Fruit fly (Drosophila melanogaster) whole organism, embryonic: ENCODE results near the gene CG10874.
A peak's percentile ranks its signal among the peaks of the same experiment; 100 is the strongest.

Experiments
- ATbp ChIP-seq: fragments of 200-800 bp; sonication (Bioruptor generic); optimal IDR thresholded peaks from 2 replicates; lab custom pipeline; 2017; ENCODE audit warnings: missing biosample characterization, mild to moderate bottlenecking, missing genetic modification characterization, missing genetic modification reagents
- Adf1 ChIP-seq: fragments of 200-800 bp; sonication (Bioruptor generic); IDR thresholded peaks from 2 replicates; pipeline ENCODE4 v1.3.6; 2022; ENCODE audit warnings: missing biosample characterization, missing genetic modification characterization
- CG11695 ChIP-seq: fragments of 200-800 bp; sonication (Bioruptor generic); IDR thresholded peaks from 3 replicates; pipeline ENCODE4 v1.3.6; 2022; ENCODE audit warnings: missing biosample characterization, missing genetic modification characterization
- CG1233 ChIP-seq: fragments of 200-800 bp; sonication (Bioruptor generic); optimal IDR thresholded peaks from 4 replicates; lab custom pipeline; 2018; ENCODE audit warnings: missing biosample characterization, mild to moderate bottlenecking, missing genetic modification characterization
- CG12659 ChIP-seq: fragments of 200-800 bp; sonication (Bioruptor generic); optimal IDR thresholded peaks from 3 replicates; lab custom pipeline; 2017; ENCODE audit warnings: mild to moderate bottlenecking, missing biosample characterization, missing genetic modification reagents, missing genetic modification characterization
- CG14050 ChIP-seq: fragments of 200-800 bp; sonication (Bioruptor generic); IDR thresholded peaks from 3 replicates; pipeline ENCODE4 v1.3.6; 2022; ENCODE audit warnings: missing biosample characterization, missing genetic modification characterization
- CG1603 ChIP-seq: fragments of 200-800 bp; sonication (Bioruptor generic); optimal IDR thresholded peaks from 2 replicates; lab custom pipeline; 2019; ENCODE audit warnings: missing biosample characterization, mild to moderate bottlenecking, missing genetic modification characterization, moderate library complexity
- CG17328 ChIP-seq: fragments of 200-800 bp; sonication (Bioruptor generic); IDR thresholded peaks from 2 replicates; pipeline ENCODE4 v1.3.6; 2022; ENCODE audit warnings: missing biosample characterization, missing genetic modification characterization
- CG18011 ChIP-seq: fragments of 200-800 bp; sonication (Bioruptor generic); optimal IDR thresholded peaks from 2 replicates; lab custom pipeline; 2017; ENCODE audit warnings: missing biosample characterization, missing genetic modification characterization, mild to moderate bottlenecking, moderate library complexity, missing genotype
- CG3407 ChIP-seq: fragments of 200-800 bp; sonication (Bioruptor generic); optimal IDR thresholded peaks from 2 replicates; lab custom pipeline; 2018; ENCODE audit warnings: missing biosample characterization, mild to moderate bottlenecking, missing genetic modification characterization
- CG34422 ChIP-seq: fragments of 200-800 bp; sonication (Bioruptor generic); IDR thresholded peaks from 3 replicates; pipeline ENCODE4 v1.3.6; 2022; ENCODE audit warnings: missing biosample characterization, missing genetic modification characterization
- CG4730 ChIP-seq: fragments of 200-800 bp; sonication (Bioruptor generic); IDR thresholded peaks from 2 replicates; pipeline ENCODE4 v1.3.6; 2022; ENCODE audit warnings: missing biosample characterization, missing genetic modification characterization
- CG5245 ChIP-seq: fragments of 200-800 bp; sonication (Bioruptor generic); optimal IDR thresholded peaks from 3 replicates; lab custom pipeline; 2016; ENCODE audit warnings: missing biosample characterization, missing genetic modification characterization
- CG7357 ChIP-seq: fragments of 200-800 bp; sonication (Bioruptor generic); IDR thresholded peaks from 3 replicates; pipeline ENCODE4 v1.3.6; 2022; ENCODE audit warnings: missing biosample characterization, missing genetic modification characterization
- CG7372 ChIP-seq: fragments of 200-800 bp; sonication (Bioruptor generic); IDR thresholded peaks from 2 replicates; pipeline ENCODE4 v1.3.6; 2022; ENCODE audit warnings: missing biosample characterization, missing genetic modification characterization
- CG7786 ChIP-seq: fragments of 200-800 bp; sonication (Bioruptor generic); optimal IDR thresholded peaks from 2 replicates; lab custom pipeline; 2016; ENCODE audit warnings: missing biosample characterization, missing genetic modification characterization
- CG8089 ChIP-seq: fragments of 200-800 bp; sonication (Bioruptor generic); optimal IDR thresholded peaks from 3 replicates; lab custom pipeline; 2016; ENCODE audit warnings: missing biosample characterization, missing genetic modification characterization
- Eip74EF ChIP-seq, 2 experiments: fragments of 200-800 bp in 1 of 2; fragments of >200 bp in 1 of 2; sonication (Bioruptor generic) in 1 of 2; optimal IDR thresholded peaks; 2 replicates each; lab custom pipeline; 2017 to 2019; ENCODE audit warnings: missing biosample characterization in 2 of 2, missing genetic modification characterization in 2 of 2, mild to moderate bottlenecking in 1 of 2, moderate library complexity in 1 of 2
- Hmr ChIP-seq: fragments of 200-800 bp; sonication (Bioruptor generic); optimal IDR thresholded peaks from 3 replicates; lab custom pipeline; 2017; ENCODE audit warnings: mild to moderate bottlenecking, missing biosample characterization, missing genetic modification reagents, missing genetic modification characterization
- Hr78 ChIP-seq, 2 experiments: fragments of 200-800 bp in 1 of 2; fragments of >200 bp in 1 of 2; sonication (Bioruptor generic) in 1 of 2; optimal IDR thresholded peaks; 2 replicates each; lab custom pipeline; 2017 to 2019; ENCODE audit warnings: missing biosample characterization in 2 of 2, missing genetic modification characterization in 2 of 2, mild to moderate bottlenecking in 1 of 2, moderate library complexity in 1 of 2
- Lhr ChIP-seq: fragments of 200-800 bp; sonication (Bioruptor generic); optimal IDR thresholded peaks from 3 replicates; lab custom pipeline; 2017; ENCODE audit warnings: mild to moderate bottlenecking, missing biosample characterization, missing genetic modification reagents, missing genetic modification characterization
- MESR4 ChIP-seq: fragments of 200-800 bp; sonication (Bioruptor generic); optimal IDR thresholded peaks from 2 replicates; lab custom pipeline; 2018; ENCODE audit warnings: missing biosample characterization, mild to moderate bottlenecking, missing genetic modification characterization, moderate library complexity
- Myb ChIP-seq: fragments of 200-800 bp; sonication (Bioruptor generic); optimal IDR thresholded peaks from 2 replicates; lab custom pipeline; 2016; ENCODE audit warnings: missing biosample characterization, missing genetic modification characterization
- NC2β ChIP-seq: fragments of 200-800 bp; sonication (Bioruptor generic); optimal IDR thresholded peaks from 2 replicates; lab custom pipeline; 2016; ENCODE audit warnings: missing biosample characterization, missing genetic modification characterization
- Oli ChIP-seq: fragments of 200-800 bp; sonication (Bioruptor generic); optimal IDR thresholded peaks from 2 replicates; lab custom pipeline; 2018; ENCODE audit warnings: missing biosample characterization, mild to moderate bottlenecking, missing genetic modification characterization, moderate library complexity
- Ptx1 ChIP-seq: fragments of 200-800 bp; sonication (Bioruptor generic); IDR thresholded peaks from 2 replicates; pipeline ENCODE4 v1.3.6; 2022; ENCODE audit warnings: missing biosample characterization, missing genetic modification characterization
- Sox100B ChIP-seq: fragments of 200-800 bp; sonication (Bioruptor generic); optimal IDR thresholded peaks from 3 replicates; lab custom pipeline; 2018; ENCODE audit warnings: missing biosample characterization, mild to moderate bottlenecking, missing genetic modification characterization
- Sry-δ ChIP-seq: fragments of 200-800 bp; sonication (Bioruptor generic); optimal IDR thresholded peaks from 2 replicates; lab custom pipeline; 2016; ENCODE audit warnings: missing biosample characterization, missing genetic modification characterization
- ara ChIP-seq: fragments of 200-800 bp; sonication (Bioruptor generic); IDR thresholded peaks from 2 replicates; pipeline ENCODE4 v1.3.6; 2022; ENCODE audit warnings: missing biosample characterization, missing genetic modification characterization
- bbx ChIP-seq: fragments of 200-800 bp; sonication (Bioruptor generic); IDR thresholded peaks from 2 replicates; pipeline ENCODE4 v1.3.6; 2022; ENCODE audit warnings: missing biosample characterization, missing genetic modification characterization; ENCODE audit not compliant: partially characterized antibody
- cwo ChIP-seq: fragments of 200-800 bp; sonication (Bioruptor generic); optimal IDR thresholded peaks from 3 replicates; lab custom pipeline; 2017; ENCODE audit warnings: missing biosample characterization, missing genetic modification characterization, mild to moderate bottlenecking, moderate library complexity, missing genetic modification reagents
- dysf ChIP-seq: fragments of 200-800 bp; sonication (Bioruptor generic); IDR thresholded peaks from 3 replicates; pipeline ENCODE4 v1.3.6; 2022; ENCODE audit warnings: missing biosample characterization, missing genetic modification characterization
- ems ChIP-seq: fragments of 200-800 bp; sonication (Bioruptor generic); optimal IDR thresholded peaks from 3 replicates; lab custom pipeline; 2016; ENCODE audit warnings: missing biosample characterization, missing genetic modification characterization
- eyg ChIP-seq: fragments of 200-800 bp; sonication (Bioruptor generic); optimal IDR thresholded peaks from 3 replicates; lab custom pipeline; 2016; ENCODE audit warnings: missing biosample characterization, missing genetic modification characterization
- fd64A ChIP-seq: fragments of 200-800 bp; sonication (Bioruptor generic); optimal IDR thresholded peaks from 3 replicates; lab custom pipeline; 2018; ENCODE audit warnings: missing biosample characterization, mild to moderate bottlenecking, missing genetic modification characterization
- gsb ChIP-seq: fragments of 200-800 bp; sonication (Bioruptor generic); IDR thresholded peaks from 2 replicates; pipeline ENCODE4 v1.3.6; 2022; ENCODE audit warnings: missing biosample characterization, missing genetic modification characterization
- hbn ChIP-seq: fragments of 200-800 bp; sonication (Bioruptor generic); IDR thresholded peaks from 2 replicates; pipeline ENCODE4 v1.3.6; 2022; ENCODE audit warnings: missing biosample characterization, missing genetic modification characterization; ENCODE audit not compliant: partially characterized antibody
- lbe ChIP-seq: fragments of 200-800 bp; sonication (Bioruptor generic); optimal IDR thresholded peaks from 2 replicates; lab custom pipeline; 2016; ENCODE audit warnings: missing biosample characterization, mild to moderate bottlenecking, missing genetic modification characterization
- lilli ChIP-seq: fragments of 200-800 bp; sonication (Bioruptor generic); optimal IDR thresholded peaks from 3 replicates; lab custom pipeline; 2016; ENCODE audit warnings: missing biosample characterization, missing genetic modification characterization
- psq ChIP-seq: fragments of 200-800 bp; sonication (Bioruptor generic); optimal IDR thresholded peaks from 2 replicates; lab custom pipeline; 2017; ENCODE audit warnings: missing biosample characterization, missing genetic modification characterization
- sc ChIP-seq, 3 experiments: fragments of >200 bp in 2 of 3; fragments of 200-800 bp in 1 of 3; sonication (Bioruptor generic) in 1 of 3; optimal IDR thresholded peaks; 2 replicates in 2 of 3; 3 replicates in 1 of 3; lab custom pipeline; 2017; ENCODE audit warnings: mild to moderate bottlenecking in 1 of 3, missing biosample characterization in 1 of 3, missing genetic modification characterization in 1 of 3, missing genetic modification reagents in 1 of 3
- shn ChIP-seq: fragments of 200-800 bp; sonication (Bioruptor generic); optimal IDR thresholded peaks from 3 replicates; lab custom pipeline; 2016; ENCODE audit warnings: missing biosample characterization, missing genetic modification characterization
- stwl ChIP-seq: fragments of 200-800 bp; sonication (Bioruptor generic); optimal IDR thresholded peaks from 3 replicates; lab custom pipeline; 2018; ENCODE audit warnings: missing biosample characterization, mild to moderate bottlenecking, missing genetic modification characterization, moderate library complexity
- toy ChIP-seq: fragments of 200-800 bp; sonication (Bioruptor generic); IDR thresholded peaks from 2 replicates; pipeline ENCODE4 v1.3.6; 2022; ENCODE audit warnings: missing biosample characterization, missing genetic modification characterization
- wor ChIP-seq: fragments of 200-800 bp; sonication (Bioruptor generic); IDR thresholded peaks from 2 replicates; pipeline ENCODE4 v1.3.6; 2022; ENCODE audit warnings: missing biosample characterization, missing genetic modification characterization
- zen2 ChIP-seq: fragments of 200-800 bp; sonication (Bioruptor generic); IDR thresholded peaks from 3 replicates; pipeline ENCODE4 v1.3.6; 2022; ENCODE audit warnings: missing biosample characterization, missing genetic modification characterization; ENCODE audit not compliant: partially characterized antibody
- zfh1 ChIP-seq: fragments of 200-800 bp; sonication (Bioruptor generic); IDR thresholded peaks from 3 replicates; pipeline ENCODE4 v1.3.6; 2022; ENCODE audit warnings: missing biosample characterization, missing genetic modification characterization

CG10874 gene

DNA sequence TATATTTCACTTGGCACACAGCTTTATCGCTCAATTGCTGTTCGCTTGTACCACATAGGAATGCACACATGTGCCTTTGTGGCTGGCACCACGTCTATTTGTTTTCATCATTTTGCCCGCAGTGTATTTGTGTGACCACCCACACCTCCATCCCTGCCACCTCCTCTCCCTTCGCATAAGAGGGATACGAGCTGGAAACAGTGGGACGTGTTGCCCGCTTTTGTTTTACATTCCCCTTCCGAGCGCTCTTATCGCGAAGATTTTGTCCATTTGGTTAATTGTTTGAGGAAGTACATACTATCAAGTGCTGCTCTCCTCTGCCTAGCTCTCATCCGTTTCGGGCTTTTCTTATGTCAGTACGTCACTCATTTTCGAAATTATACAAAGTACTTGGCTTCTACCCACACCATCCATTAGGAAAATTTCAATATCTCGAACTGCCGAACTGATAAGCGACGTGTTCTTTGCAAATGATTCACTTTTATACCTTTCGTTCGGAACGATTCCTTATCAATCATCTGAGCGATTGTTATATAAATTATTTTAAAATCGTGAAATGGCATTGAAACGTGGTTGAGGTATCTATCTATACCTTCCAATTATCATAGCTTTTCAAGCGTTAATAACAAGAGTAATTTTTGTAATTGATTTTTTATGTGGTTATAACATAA, 36.1 kb upstream of the CG10874 start (continued):
- TF ChIP-seq zen2 (GFP tag; lab: Robert Waterston, UW) (no peak), sc (optimal IDR thresholded peaks at IDR 0.05; lab: Kevin White, UChicago) (no peak), sc (GFP tag; optimal IDR thresholded peaks at IDR 0.05; lab: Kevin White, UChicago) (no peak), lbe (GFP tag; lab: Kevin White, UChicago) (peak; percentile 10), ems (GFP tag; lab: Kevin White, UChicago) (no peak), bbx (GFP tag; lab: Robert Waterston, UW) (no peak), CG34422 (no peak), hbn (GFP tag; lab: Robert Waterston, UW) (no peak), zfh1 (GFP tag; lab: Robert Waterston, UW) (0 out of 3 replicates have a peak, but pooled peaks have one; percentile 14), stwl (tag; lab: Kevin White, UChicago) (no peak), CG11695 (no peak)

DNA sequence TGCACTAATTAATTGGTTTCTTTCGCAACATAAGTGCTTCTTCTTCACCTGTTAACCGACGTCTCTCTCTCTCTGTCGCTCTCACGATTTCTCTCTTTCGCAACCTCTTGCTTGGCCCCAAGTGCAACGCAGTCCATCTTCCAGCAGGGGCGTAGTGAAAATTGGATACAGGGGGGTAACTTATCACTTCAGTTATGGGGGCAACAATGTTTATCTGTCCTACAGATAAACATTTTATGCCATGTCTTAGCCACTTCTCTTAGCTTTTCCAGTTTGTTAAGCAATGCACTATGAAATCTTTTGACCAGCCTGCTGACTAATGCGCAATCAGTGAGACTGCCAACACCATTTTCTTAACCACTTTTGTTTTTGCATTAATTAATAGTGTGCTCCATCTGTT, 35.1 kb upstream of the CG10874 start:
- TF ChIP-seq NC2β (GFP tag; lab: Kevin White, UChicago) (peak; percentile 3), gsb (GFP tag; lab: Robert Waterston, UW) (peak; percentile 34), fd64A (GFP tag; lab: Kevin White, UChicago) (no peak), Ptx1 (peak; percentile 66), Adf1 (GFP tag; lab: Robert Waterston, UW) (no peak), CG18011 (GFP tag; lab: Kevin White, UChicago) (peak; percentile 18), CG4730 (GFP tag; lab: Robert Waterston, UW) (no peak), MESR4 (GFP tag; lab: Kevin White, UChicago) (no peak), Hmr (GFP tag; lab: Kevin White, UChicago) (peak; percentile 40), Sox100B (GFP tag; lab: Kevin White, UChicago) (peak; percentile 47), CG12659 (GFP tag; lab: Kevin White, UChicago) (peak; percentile 24), Oli (tag; lab: Kevin White, UChicago) (peak; percentile 64), CG3407 (GFP tag; lab: Kevin White, UChicago) (peak; percentile 38), wor (GFP tag; lab: Robert Waterston, UW) (0 out of 2 replicates have a peak, but pooled peaks have one; percentile 31), CG5245 (GFP tag; lab: Kevin White, UChicago) (no peak), cwo (peak; percentile 11), CG1233 (GFP tag; lab: Kevin White, UChicago) (no peak), psq (no peak), eyg (GFP tag; lab: Kevin White, UChicago) (no peak), ara (peak; percentile 71), Myb (GFP tag; lab: Kevin White, UChicago) (no peak), CG8089 (GFP tag; lab: Kevin White, UChicago) (peak; percentile 20), Lhr (no peak), CG7372 (GFP tag; lab: Robert Waterston, UW) (no peak), dysf (GFP tag; lab: Robert Waterston, UW) (peak; percentile 69), CG7786 (GFP tag; lab: Kevin White, UChicago) (peak; percentile 22), Hr78 (GFP tag; optimal IDR thresholded peaks at IDR 0.05; lab: Kevin White, UChicago) (peak in 1 of 2 experiments; percentile 37), CG17328 (GFP tag; lab: Robert Waterston, UW) (peak; percentile 74), toy (GFP tag; lab: Robert Waterston, UW) (no peak), ATbp (GFP tag; lab: Kevin White, UChicago) (peak; percentile 68), shn (GFP tag; lab: Kevin White, UChicago) (peak; percentile 34), Sry-δ (no peak), CG7357 (GFP tag; lab: Robert Waterston, UW) (0 out of 3 replicates have a peak, but pooled peaks have one; percentile 6), lilli (GFP tag; lab: Kevin White, UChicago) (peak; percentile 48), CG1603 (tag; lab: Kevin White, UChicago) (peak; percentile 72), CG14050 (GFP tag; lab: Robert Waterston, UW) (peak; percentile 56; the same call in 1 of the 3 replicates), Eip74EF (GFP tag; optimal IDR thresholded peaks at IDR 0.05; lab: Kevin White, UChicago) (no peak)
